Worm (Caenorhabditis elegans) whole organism, mixed stage, embryonic: ENCODE results near the gene F43G6.16.

Experiments
- flh-1 ChIP-seq: fragments of 200-800 bp; sonication (Bioruptor generic); optimal IDR thresholded peaks from 2 replicates; lab custom pipeline; 2018; ENCODE audit warnings: mild to moderate bottlenecking, missing genetic modification characterization, moderate library complexity, missing compliant biosample characterization
- unc-39 ChIP-seq: fragments of 150-350 bp; optimal IDR thresholded peaks from 2 replicates; lab custom pipeline; 2014; ENCODE audit warnings: missing biosample characterization, missing genetic modification characterization
- unc-62 ChIP-seq: fragments of 150-350 bp; optimal IDR thresholded peaks from 2 replicates; lab custom pipeline; 2014; ENCODE audit warnings: missing biosample characterization, missing genetic modification reagents, missing genetic modification characterization

DNA sequence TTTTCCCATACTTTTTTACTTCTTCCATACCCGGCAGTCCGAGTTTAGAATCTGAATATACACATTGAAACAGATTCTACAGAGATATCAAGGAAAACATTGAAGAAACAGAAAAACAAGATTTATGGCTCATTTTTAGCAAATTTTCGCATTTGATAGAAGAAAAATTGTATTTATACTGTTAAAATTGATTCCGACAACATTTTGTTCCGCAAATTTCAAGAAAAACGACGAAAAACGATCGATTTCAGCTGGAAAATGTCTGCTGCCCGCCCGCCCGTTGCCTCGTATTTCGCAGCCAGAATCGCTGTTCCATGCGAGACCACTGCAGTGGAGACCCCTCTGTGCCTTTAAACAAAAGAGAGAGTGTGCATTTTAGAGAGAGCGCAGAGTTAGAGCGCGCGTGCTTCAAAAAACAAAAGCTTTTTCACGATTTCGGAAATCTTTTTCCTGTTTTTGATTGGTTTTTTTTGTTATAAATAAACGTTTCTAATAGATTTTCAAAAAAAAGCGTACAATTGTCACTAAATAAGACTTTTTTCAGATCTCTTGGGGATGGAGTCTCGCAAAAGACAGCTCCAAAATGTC, 4.4 kb downstream of the F43G6.16 start, which contains the start of the genes patr-1 and dna-2:
- TF ChIP-seq unc-62 (GFP tag; lab: Kevin White, UChicago): no peak
- TF ChIP-seq flh-1 (GFP tag; lab: Kevin White, UChicago): no peak
- no peak for TF ChIP-seq unc-39 (tag; lab: Kevin White, UChicago)
